Worm (Caenorhabditis elegans): ENCODE measurements around the gene glt-6.
A peak's percentile ranks its signal among the peaks of the same experiment; 100 is the strongest.

Gene glt-6

DNA sequence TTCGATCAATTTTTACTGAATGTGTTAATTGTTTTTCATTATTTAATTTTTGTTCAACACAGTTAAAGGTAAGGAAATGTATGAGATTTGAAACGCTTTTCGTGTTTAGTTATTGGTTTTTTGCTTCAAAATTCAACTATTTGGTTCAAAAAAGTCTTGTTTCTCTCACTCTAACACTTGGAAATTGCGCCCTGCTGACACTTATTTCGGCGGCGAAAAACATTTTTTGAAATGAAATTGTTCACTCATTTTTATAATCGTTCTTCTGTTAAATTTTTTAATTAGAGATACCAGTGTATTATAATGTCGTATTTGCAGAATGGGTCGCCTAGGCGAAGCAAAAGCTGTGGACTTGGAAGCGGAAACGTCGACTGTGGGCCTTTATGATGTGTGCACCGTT lies 25.3 kb upstream of the glt-6 start, which contains the start of gene rod-1:
Gene rod-1 (plus strand): TSS at position 319 of the 400 bp plus-strand sequence.
- TF ChIP-seq unc-55 (GFP tag; optimal IDR thresholded peaks at IDR 0.05) (peak; percentile 46), dmd-4 (tag; optimal IDR thresholded peaks at IDR 0.05) (no peak)

DNA sequence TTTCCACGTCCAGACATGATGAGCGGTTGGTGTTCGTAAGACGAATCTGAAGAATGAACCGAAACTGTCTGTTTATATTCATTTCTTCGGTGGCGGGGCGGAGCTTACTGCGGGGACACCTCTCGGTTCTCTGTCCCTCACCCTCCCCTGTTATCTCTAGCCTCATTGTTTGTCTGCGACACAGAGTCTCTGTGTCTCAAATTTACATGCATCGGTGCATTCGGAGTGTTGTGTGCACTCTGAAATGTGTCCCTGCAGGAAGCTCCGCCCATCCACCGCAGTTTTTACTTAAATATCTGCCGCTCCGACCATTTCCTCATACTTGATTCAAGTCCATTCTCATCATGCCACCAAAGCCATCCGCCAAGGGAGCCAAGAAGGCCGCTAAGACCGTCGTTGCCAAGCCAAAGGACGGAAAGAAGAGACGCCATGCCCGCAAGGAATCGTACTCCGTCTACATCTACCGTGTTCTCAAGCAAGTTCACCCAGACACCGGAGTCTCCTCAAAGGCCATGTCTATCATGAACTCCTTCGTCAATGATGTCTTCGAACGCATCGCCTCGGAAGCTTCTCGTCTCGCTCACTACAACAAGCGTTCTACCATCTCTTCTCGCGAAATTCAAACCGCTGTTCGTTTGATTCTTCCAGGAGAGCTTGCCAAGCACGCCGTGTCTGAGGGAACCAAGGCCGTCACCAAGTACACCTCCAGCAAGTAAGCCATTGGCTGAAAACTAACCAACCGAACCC lies 17.0 kb upstream of the glt-6 start, which contains the start of the genes his-61 and his-62:
Gene his-61 (minus strand): TSS at position 17 of the 747 bp plus-strand sequence.
Gene his-62 (plus strand): TSS at position 345 of the 747 bp plus-strand sequence.
- TF ChIP-seq alr-1 (tag; optimal IDR thresholded peaks at IDR 0.05) (no peak), nhr-10 (tag; optimal IDR thresholded peaks at IDR 0.05) (no peak), lin-39 (tag; optimal IDR thresholded peaks at IDR 0.05) (no peak), unc-55 (GFP tag; optimal IDR thresholded peaks at IDR 0.05) (peak; percentile 49), unc-39 (tag; optimal IDR thresholded peaks at IDR 0.05) (no peak), lin-13 (GFP tag; optimal IDR thresholded peaks at IDR 0.05) (peak; percentile 74), aly-2 (tag; optimal IDR thresholded peaks at IDR 0.05) (no peak), sma-9 (GFP tag; optimal IDR thresholded peaks at IDR 0.05) (peak; percentile 89), sma-9 (tag; optimal IDR thresholded peaks at IDR 0.05) (no peak), nhr-12 (tag; optimal IDR thresholded peaks at IDR 0.05) (no peak), Y55F3AM.14 (GFP tag; optimal IDR thresholded peaks at IDR 0.05) (no peak), R02D3.7 (tag; optimal IDR thresholded peaks at IDR 0.05) (no peak), F13H6.1 (tag; optimal IDR thresholded peaks at IDR 0.05) (peak; percentile 73), crh-2 (tag; optimal IDR thresholded peaks at IDR 0.05) (peak; percentile 81), nhr-25 (tag; optimal IDR thresholded peaks at IDR 0.05) (peak; percentile 80), elt-1 (tag; optimal IDR thresholded peaks at IDR 0.05) (no peak), nhr-77 (tag; optimal IDR thresholded peaks at IDR 0.05) (no peak), C34F6.9 (tag; optimal IDR thresholded peaks at IDR 0.05) (peak; percentile 56), elt-3 (tag; optimal IDR thresholded peaks at IDR 0.05) (no peak), ztf-1 (GFP tag; conservative IDR thresholded peaks at IDR 0.05) (no peak), sem-4 (tag; optimal IDR thresholded peaks at IDR 0.05) (no peak), mdl-1 (tag; optimal IDR thresholded peaks at IDR 0.05) (no peak), nhr-6 (tag; optimal IDR thresholded peaks at IDR 0.05) (no peak), mab-5 (tag; optimal IDR thresholded peaks at IDR 0.05) (peak; percentile 71), ztf-4 (tag; optimal IDR thresholded peaks at IDR 0.05) (no peak), ztf-11 (tag; optimal IDR thresholded peaks at IDR 0.05) (no peak), zag-1 (tag; optimal IDR thresholded peaks at IDR 0.05) (peak; percentile 61), ceh-16 (tag; optimal IDR thresholded peaks at IDR 0.05) (peak; percentile 51), blmp-1 (tag; optimal IDR thresholded peaks at IDR 0.05; ENCODE audit: insufficient read depth) (no peak), peb-1 (tag; optimal IDR thresholded peaks at IDR 0.05) (no peak), ceh-82 (tag; optimal IDR thresholded peaks at IDR 0.05) (no peak), lsy-2 (tag; optimal IDR thresholded peaks at IDR 0.05) (peak; percentile 2 to 65), mbf-1 (tag; optimal IDR thresholded peaks at IDR 0.05) (no peak), sma-3 (GFP tag; optimal IDR thresholded peaks at IDR 0.05) (peak; percentile 52), nhr-237 (tag; optimal IDR thresholded peaks at IDR 0.05) (no peak), nhr-23 (tag; optimal IDR thresholded peaks at IDR 0.05) (no peak), egl-27 (tag; optimal IDR thresholded peaks at IDR 0.05) (no peak), unc-62 (GFP tag; optimal IDR thresholded peaks at IDR 0.05) (no peak), ama-1 (optimal IDR thresholded peaks at IDR 0.05) (no peak), nhr-129 (tag; optimal IDR thresholded peaks at IDR 0.05) (peak; percentile 24), nhr-21 (tag; optimal IDR thresholded peaks at IDR 0.05) (no peak), fos-1 (tag; optimal IDR thresholded peaks at IDR 0.05) (peak; percentile 52), lin-11 (tag; optimal IDR thresholded peaks at IDR 0.05) (no peak)

Measured in whole organism, L2 larva.